Worm (Caenorhabditis elegans) whole organism, early embryonic: ENCODE measurements around the gene eat-6.

Experiments used
- B0310.2 ChIP-seq: sonication (generic microtip); optimal IDR thresholded peaks from 2 replicates; lab custom pipeline; 2016; ENCODE audit warnings: mild to moderate bottlenecking, missing genetic modification characterization, missing compliant biosample characterization
- aly-1 ChIP-seq: sonication (generic microtip); optimal IDR thresholded peaks from 2 replicates; lab custom pipeline; 2016; ENCODE audit warnings: missing genetic modification characterization, missing compliant biosample characterization
- ama-1 ChIP-seq: fragments of 150-350 bp; optimal IDR thresholded peaks from 2 replicates; lab custom pipeline; 2014
- ceh-13 ChIP-seq: fragments of 200-800 bp; sonication (Bioruptor generic); optimal IDR thresholded peaks from 2 replicates; lab custom pipeline; 2018; ENCODE audit warnings: mild to moderate bottlenecking, missing genetic modification characterization, missing compliant biosample characterization
- ceh-36 ChIP-seq: sonication (generic microtip); optimal IDR thresholded peaks from 2 replicates; lab custom pipeline; 2016; ENCODE audit warnings: missing genetic modification characterization, inconsistent platforms, missing compliant biosample characterization
- ets-7 ChIP-seq: sonication (generic microtip); optimal IDR thresholded peaks from 2 replicates; lab custom pipeline; 2016; ENCODE audit warnings: missing genotype, missing genetic modification characterization, missing compliant biosample characterization
- flt-1 ChIP-seq: fragments of 200-800 bp; sonication (Bioruptor generic); IDR thresholded peaks from 2 replicates; pipeline ENCODE4 v1.3.6; 2022; ENCODE audit warnings: missing genetic modification characterization, missing compliant biosample characterization
- hmbx-1 ChIP-seq: sonication (generic microtip); optimal IDR thresholded peaks from 2 replicates; lab custom pipeline; 2016; ENCODE audit warnings: mild to moderate bottlenecking, missing genetic modification characterization, missing compliant biosample characterization
- hmg-4 ChIP-seq: fragments of 200-800 bp; sonication (Bioruptor generic); optimal IDR thresholded peaks from 2 replicates; lab custom pipeline; 2018; ENCODE audit warnings: mild to moderate bottlenecking, missing genetic modification characterization, missing compliant biosample characterization
- sea-1 ChIP-seq: fragments of 200-800 bp; sonication (Bioruptor generic); conservative IDR thresholded peaks from 2 replicates; pipeline ENCODE4 v1.3.6; 2022; ENCODE audit warnings: missing genetic modification characterization, missing compliant biosample characterization

DNA sequence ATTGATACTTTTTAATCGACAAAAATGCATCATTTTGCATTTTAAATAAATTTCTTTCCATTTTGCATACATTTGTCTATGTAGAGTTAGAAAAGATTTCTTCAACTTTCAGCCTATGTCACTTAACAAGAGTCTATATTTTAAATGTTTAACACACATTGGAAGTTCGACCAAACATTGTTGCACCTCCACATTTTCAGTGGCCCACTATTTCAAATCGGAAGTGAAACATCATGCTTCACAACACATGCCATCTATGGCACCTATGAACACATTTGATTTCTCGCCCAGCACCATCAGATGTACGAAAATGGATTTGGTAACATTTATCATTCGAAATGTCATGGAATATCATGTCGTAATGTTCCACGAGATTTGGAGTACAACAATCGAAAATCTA is 8.9 kb upstream of the eat-6 start, which contains the start of gene dhc-3:
- TF ChIP-seq ama-1 (lab: Kevin White, UChicago): no peak
- no peak for TF ChIP-seq flt-1 (GFP tag; lab: Robert Waterston, UW)
- TF ChIP-seq ceh-36 (tag; lab: Kevin White, UChicago): no peak
- no peak for TF ChIP-seq aly-1 (tag; lab: Kevin White, UChicago)
- no peak for TF ChIP-seq ceh-13 (GFP tag; lab: Kevin White, UChicago)
- TF ChIP-seq B0310.2: no peak
- TF ChIP-seq hmg-4: no peak
- TF ChIP-seq ets-7: no peak
- no peak for TF ChIP-seq sea-1 (GFP tag; lab: Robert Waterston, UW)
- TF ChIP-seq hmbx-1 (tag; lab: Kevin White, UChicago): no peak
